Worm (Caenorhabditis elegans): ENCODE results near the gene H11E01.2.
A peak's percentile ranks its signal among the peaks of the same experiment; 100 is the strongest.

- TF ChIP-seq ama-1 (optimal IDR thresholded peaks at IDR 0.05) (no peak), sea-1 (GFP tag; conservative IDR thresholded peaks at IDR 0.05) (0 out of 2 replicates have a peak, but pooled peaks have one; percentile 50), B0310.2 (tag; optimal IDR thresholded peaks at IDR 0.05) (no peak), scrt-1 (GFP tag; IDR thresholded peaks at IDR 0.05) (no peak), F13C5.2 (tag; optimal IDR thresholded peaks at IDR 0.05) (peak; percentile 5), hmg-4 (GFP tag; optimal IDR thresholded peaks at IDR 0.05) (peak; percentile 36), tbx-37 (GFP tag; conservative IDR thresholded peaks at IDR 0.05) (no peak), tbx-11 (GFP tag; IDR thresholded peaks at IDR 0.05) (no peak), ceh-13 (GFP tag; optimal IDR thresholded peaks at IDR 0.05) (no peak), ets-7 (tag; optimal IDR thresholded peaks at IDR 0.05) (no peak)
Observed at ce11 chrX:1578682-1579081, 42.2 kb upstream of the H11E01.2 start.

Measured in whole organism, early embryonic.